Fruit fly (Drosophila melanogaster) whole organism, embryonic: ENCODE data around the gene CG42728.
A peak's percentile ranks its signal among the peaks of the same experiment; 100 is the strongest.

ENCODE experiments used
- Asciz ChIP-seq: fragments of 200-800 bp; sonication (Bioruptor generic); optimal IDR thresholded peaks from 2 replicates; lab custom pipeline; 2017; ENCODE audit warnings: missing biosample characterization, mild to moderate bottlenecking, missing genetic modification characterization, missing genetic modification reagents
- CG10979 ChIP-seq: fragments of 200-800 bp; sonication (Bioruptor generic); optimal IDR thresholded peaks from 2 replicates; lab custom pipeline; 2018; ENCODE audit warnings: missing biosample characterization, mild to moderate bottlenecking, missing genetic modification characterization, moderate library complexity
- CG12071 ChIP-seq: fragments of 200-800 bp; sonication (Bioruptor generic); optimal IDR thresholded peaks from 3 replicates; lab custom pipeline; 2018; ENCODE audit warnings: missing biosample characterization, mild to moderate bottlenecking, missing genetic modification characterization
- CG15011 ChIP-seq: fragments of 200-800 bp; sonication (Bioruptor generic); optimal IDR thresholded peaks from 3 replicates; lab custom pipeline; 2018; ENCODE audit warnings: missing biosample characterization, mild to moderate bottlenecking, missing genetic modification characterization
- CG1603 ChIP-seq: fragments of 200-800 bp; sonication (Bioruptor generic); optimal IDR thresholded peaks from 2 replicates; lab custom pipeline; 2019; ENCODE audit warnings: missing biosample characterization, mild to moderate bottlenecking, missing genetic modification characterization, moderate library complexity
- CG17361 ChIP-seq: fragments of 200-800 bp; sonication (Bioruptor generic); IDR thresholded peaks from 3 replicates; pipeline ENCODE4 v1.3.6; 2022; ENCODE audit warnings: missing biosample characterization, missing genetic modification characterization
- CG18764 ChIP-seq: fragments of 200-800 bp; sonication (Bioruptor generic); optimal IDR thresholded peaks from 3 replicates; lab custom pipeline; 2016; ENCODE audit warnings: missing biosample characterization, missing genetic modification characterization
- CG2712 ChIP-seq: fragments of 200-800 bp; optimal IDR thresholded peaks from 3 replicates; lab custom pipeline; 2019; ENCODE audit warnings: missing biosample characterization, mild to moderate bottlenecking, missing genetic modification characterization, moderate library complexity
- CG34422 ChIP-seq: fragments of 200-800 bp; sonication (Bioruptor generic); IDR thresholded peaks from 3 replicates; pipeline ENCODE4 v1.3.6; 2022; ENCODE audit warnings: missing biosample characterization, missing genetic modification characterization
- CG42726 ChIP-seq: fragments of 200-800 bp; sonication (Bioruptor generic); IDR thresholded peaks from 2 replicates; pipeline ENCODE4 v1.3.6; 2022; ENCODE audit warnings: missing biosample characterization, missing genetic modification characterization; ENCODE audit not compliant: partially characterized antibody
- CG5180 ChIP-seq: fragments of 200-800 bp; sonication (Bioruptor generic); optimal IDR thresholded peaks from 3 replicates; lab custom pipeline; 2017; ENCODE audit warnings: missing biosample characterization, missing genetic modification characterization, mild to moderate bottlenecking, moderate library complexity, missing genetic modification reagents
- CG7987 ChIP-seq: fragments of 200-800 bp; sonication (Bioruptor generic); optimal IDR thresholded peaks from 2 replicates; lab custom pipeline; 2018; ENCODE audit warnings: missing biosample characterization, mild to moderate bottlenecking, missing genetic modification characterization, moderate library complexity
- CG8290 ChIP-seq, 3 experiments: fragments of 200-800 bp; sonication (Bioruptor generic); optimal IDR thresholded peaks; 2 replicates each; lab custom pipeline; 2016 to 2019; ENCODE audit warnings: missing biosample characterization in 3 of 3, missing genetic modification characterization in 3 of 3, mild to moderate bottlenecking in 2 of 3, moderate library complexity in 1 of 3
- CG8388 ChIP-seq: fragments of 200-800 bp; sonication (Bioruptor generic); optimal IDR thresholded peaks from 2 replicates; lab custom pipeline; 2019; ENCODE audit warnings: missing biosample characterization, mild to moderate bottlenecking, missing genetic modification characterization, moderate library complexity
- Eip74EF ChIP-seq, 2 experiments: fragments of 200-800 bp in 1 of 2; fragments of >200 bp in 1 of 2; sonication (Bioruptor generic) in 1 of 2; optimal IDR thresholded peaks; 2 replicates each; lab custom pipeline; 2017 to 2019; ENCODE audit warnings: missing biosample characterization in 2 of 2, missing genetic modification characterization in 2 of 2, mild to moderate bottlenecking in 1 of 2, moderate library complexity in 1 of 2
- Ets97D ChIP-seq: fragments of 200-800 bp; sonication (Bioruptor generic); optimal IDR thresholded peaks from 3 replicates; lab custom pipeline; 2016; ENCODE audit warnings: missing biosample characterization, missing genetic modification characterization
- Fer1 ChIP-seq: fragments of 200-800 bp; sonication (Bioruptor generic); optimal IDR thresholded peaks from 2 replicates; lab custom pipeline; 2017; ENCODE audit warnings: missing biosample characterization, mild to moderate bottlenecking, missing genetic modification characterization
- HHEX ChIP-seq: fragments of 200-800 bp; sonication (Bioruptor generic); optimal IDR thresholded peaks from 3 replicates; lab custom pipeline; 2017; ENCODE audit warnings: missing biosample characterization, mild to moderate bottlenecking, missing genetic modification characterization, missing genetic modification reagents
- HLHmδ ChIP-seq: fragments of 200-800 bp; sonication (Bioruptor generic); optimal IDR thresholded peaks from 2 replicates; lab custom pipeline; 2018; ENCODE audit warnings: missing biosample characterization, mild to moderate bottlenecking, missing genetic modification characterization, moderate library complexity
- Pdp1 ChIP-seq, 2 experiments: fragments of 200-800 bp; sonication (Bioruptor generic); optimal IDR thresholded peaks; 3 replicates each; lab custom pipeline; 2016; ENCODE audit warnings: missing biosample characterization in 2 of 2, missing genetic modification characterization in 2 of 2, mild to moderate bottlenecking in 1 of 2, moderate library complexity in 1 of 2
- Sox100B ChIP-seq: fragments of 200-800 bp; sonication (Bioruptor generic); optimal IDR thresholded peaks from 3 replicates; lab custom pipeline; 2018; ENCODE audit warnings: missing biosample characterization, mild to moderate bottlenecking, missing genetic modification characterization
- Taf1 ChIP-seq: fragments of 200-800 bp; sonication (Bioruptor generic); IDR thresholded peaks from 2 replicates; pipeline ENCODE4 v1.3.6; 2022; ENCODE audit warnings: missing biosample characterization, missing genetic modification characterization
- ase ChIP-seq: fragments of 200-800 bp; sonication (Bioruptor generic); IDR thresholded peaks from 3 replicates; pipeline ENCODE4 v1.3.6; 2022; ENCODE audit warnings: missing biosample characterization, missing genetic modification characterization
- ato ChIP-seq: fragments of 200-800 bp; sonication (Bioruptor generic); IDR thresholded peaks from 2 replicates; pipeline ENCODE4 v1.3.6; 2022; ENCODE audit warnings: missing biosample characterization, missing genetic modification characterization; ENCODE audit not compliant: partially characterized antibody
- az2 ChIP-seq: fragments of 200-800 bp; sonication (Bioruptor generic); optimal IDR thresholded peaks from 3 replicates; lab custom pipeline; 2016; ENCODE audit warnings: missing biosample characterization, missing genetic modification characterization
- bcd ChIP-seq: fragments of 200-800 bp; sonication (Bioruptor generic); optimal IDR thresholded peaks from 2 replicates; lab custom pipeline; 2017; ENCODE audit warnings: missing biosample characterization, mild to moderate bottlenecking, missing genetic modification characterization
- cg ChIP-seq: fragments of 200-800 bp; sonication (Bioruptor generic); optimal IDR thresholded peaks from 3 replicates; lab custom pipeline; 2019; ENCODE audit warnings: missing biosample characterization, mild to moderate bottlenecking, missing genetic modification characterization, moderate library complexity
- crp ChIP-seq, 2 experiments: fragments of 200-800 bp; sonication (Bioruptor generic); optimal IDR thresholded peaks; 2 replicates in 1 of 2; 3 replicates in 1 of 2; lab custom pipeline; 2017; ENCODE audit warnings: missing biosample characterization in 2 of 2, missing genetic modification characterization in 2 of 2, mild to moderate bottlenecking in 1 of 2, moderate library complexity in 1 of 2
- cwo ChIP-seq: fragments of 200-800 bp; sonication (Bioruptor generic); optimal IDR thresholded peaks from 3 replicates; lab custom pipeline; 2017; ENCODE audit warnings: missing biosample characterization, missing genetic modification characterization, mild to moderate bottlenecking, moderate library complexity, missing genetic modification reagents
- da ChIP-seq: fragments of 200-800 bp; sonication (Bioruptor generic); optimal IDR thresholded peaks from 2 replicates; lab custom pipeline; 2016; ENCODE audit warnings: missing biosample characterization, missing genetic modification characterization
- eyg ChIP-seq: fragments of 200-800 bp; sonication (Bioruptor generic); optimal IDR thresholded peaks from 3 replicates; lab custom pipeline; 2016; ENCODE audit warnings: missing biosample characterization, missing genetic modification characterization
- gsb ChIP-seq: fragments of 200-800 bp; sonication (Bioruptor generic); IDR thresholded peaks from 2 replicates; pipeline ENCODE4 v1.3.6; 2022; ENCODE audit warnings: missing biosample characterization, missing genetic modification characterization
- her ChIP-seq: fragments of 200-800 bp; sonication (Bioruptor generic); optimal IDR thresholded peaks from 2 replicates; lab custom pipeline; 2016; ENCODE audit warnings: missing biosample characterization, missing genetic modification characterization
- jumu ChIP-seq: fragments of 200-800 bp; sonication (Bioruptor generic); optimal IDR thresholded peaks from 3 replicates; lab custom pipeline; 2016; ENCODE audit warnings: missing biosample characterization, missing genetic modification characterization
- kay ChIP-seq: fragments of 200-800 bp; sonication (Bioruptor generic); optimal IDR thresholded peaks from 2 replicates; lab custom pipeline; 2016; ENCODE audit warnings: missing biosample characterization, missing genetic modification characterization
- ken ChIP-seq: fragments of 200-800 bp; sonication (Bioruptor generic); IDR thresholded peaks from 3 replicates; pipeline ENCODE4 v1.3.6; 2022; ENCODE audit warnings: missing biosample characterization, missing genetic modification characterization
- knrl ChIP-seq: fragments of 200-800 bp; sonication (Bioruptor generic); IDR thresholded peaks from 3 replicates; pipeline ENCODE4 v1.3.6; 2022; ENCODE audit warnings: missing biosample characterization, missing genetic modification characterization; ENCODE audit not compliant: partially characterized antibody
- nerfin-2 ChIP-seq: fragments of 200-800 bp; sonication (Bioruptor generic); IDR thresholded peaks from 2 replicates; pipeline ENCODE4 v1.3.6; 2022; ENCODE audit warnings: missing biosample characterization, missing genetic modification characterization; ENCODE audit not compliant: partially characterized antibody
- onecut ChIP-seq: fragments of 200-800 bp; sonication (Bioruptor generic); IDR thresholded peaks from 2 replicates; pipeline ENCODE4 v1.3.6; 2022; ENCODE audit warnings: missing biosample characterization, missing genetic modification characterization
- phol ChIP-seq: fragments of 200-800 bp; sonication (Bioruptor generic); optimal IDR thresholded peaks from 3 replicates; lab custom pipeline; 2018; ENCODE audit warnings: missing biosample characterization, mild to moderate bottlenecking, missing genetic modification characterization, moderate library complexity
- ro ChIP-seq: fragments of 200-800 bp; sonication (Bioruptor generic); IDR thresholded peaks from 2 replicates; pipeline ENCODE4 v1.3.6; 2022; ENCODE audit warnings: missing biosample characterization, missing genetic modification characterization
- run ChIP-seq: fragments of 200-800 bp; sonication (Bioruptor generic); optimal IDR thresholded peaks from 3 replicates; lab custom pipeline; 2018; ENCODE audit warnings: missing biosample characterization, mild to moderate bottlenecking, missing genetic modification characterization
- sima ChIP-seq: fragments of 200-800 bp; sonication (Bioruptor generic); optimal IDR thresholded peaks from 2 replicates; lab custom pipeline; 2016; ENCODE audit warnings: missing biosample characterization, missing genetic modification characterization
- so ChIP-seq: fragments of 200-800 bp; sonication (Bioruptor generic); IDR thresholded peaks from 3 replicates; pipeline ENCODE4 v1.3.6; 2022; ENCODE audit warnings: missing biosample characterization, missing genetic modification characterization
- ssp ChIP-seq: fragments of 200-800 bp; sonication (Bioruptor generic); IDR thresholded peaks from 2 replicates; pipeline ENCODE4 v1.3.6; 2022; ENCODE audit warnings: missing biosample characterization, missing genetic modification characterization
- stwl ChIP-seq: fragments of 200-800 bp; sonication (Bioruptor generic); optimal IDR thresholded peaks from 3 replicates; lab custom pipeline; 2018; ENCODE audit warnings: missing biosample characterization, mild to moderate bottlenecking, missing genetic modification characterization, moderate library complexity
- vnd ChIP-seq: fragments of 200-800 bp; sonication (Bioruptor generic); IDR thresholded peaks from 3 replicates; pipeline ENCODE4 v1.3.6; 2022; ENCODE audit warnings: missing biosample characterization, missing genetic modification characterization; ENCODE audit not compliant: partially characterized antibody

The CG42728 gene

dm6 chr3L:15553993-15554644 is 26.1 kb upstream of the CG42728 start, which contains the start of gene AGO2 (continued):
- TF ChIP-seq crp (GFP tag; optimal IDR thresholded peaks at IDR 0.05; lab: Kevin White, UChicago) (peak in 1 of 2 experiments; percentile 26), CG42726 (GFP tag; lab: Robert Waterston, UW) (no peak), knrl (GFP tag; lab: Robert Waterston, UW) (peak; percentile 52; the same call in 2 of the 3 replicates), bcd (GFP tag; lab: Kevin White, UChicago) (no peak), ato (GFP tag; lab: Robert Waterston, UW) (peak; percentile 62), Sox100B (GFP tag; lab: Kevin White, UChicago) (no peak), ro (no peak), HHEX (GFP tag; lab: Kevin White, UChicago) (peak; percentile 21), Fer1 (GFP tag; lab: Kevin White, UChicago) (peak; percentile 13), az2 (no peak), cwo (GFP tag; lab: Kevin White, UChicago) (peak; percentile 19), jumu (no peak), so (GFP tag; lab: Robert Waterston, UW) (no peak), ken (GFP tag; lab: Robert Waterston, UW) (no peak), CG17361 (peak; percentile 32; the same call in 1 of the 3 replicates), run (tag; lab: Kevin White, UChicago) (no peak), eyg (GFP tag; lab: Kevin White, UChicago) (peak; percentile 0), CG1603 (peak; percentile 3), CG12071 (no peak), ase (no peak; the same call in 2 of the 3 replicates), ssp (GFP tag; lab: Robert Waterston, UW) (no peak), onecut (GFP tag; lab: Robert Waterston, UW) (peak; percentile 47), Taf1 (no peak), phol (peak; percentile 90), gsb (GFP tag; lab: Robert Waterston, UW) (no peak), CG10979 (tag; lab: Kevin White, UChicago) (peak; percentile 12), kay (GFP tag; lab: Kevin White, UChicago) (peak; percentile 91), Ets97D (GFP tag; lab: Kevin White, UChicago) (peak; percentile 17), her (GFP tag; lab: Kevin White, UChicago) (peak; percentile 50), CG5180 (peak; percentile 11), Eip74EF (GFP tag; optimal IDR thresholded peaks at IDR 0.05; lab: Kevin White, UChicago) (peak in 1 of 2 experiments; percentile 29), CG8388 (GFP tag; lab: Kevin White, UChicago) (no peak), sima (no peak), Pdp1 (GFP tag; optimal IDR thresholded peaks at IDR 0.05; lab: Kevin White, UChicago) (peak in 1 of 2 experiments; percentile 44), CG8290 (GFP tag; optimal IDR thresholded peaks at IDR 0.05; lab: Kevin White, UChicago) (peak; percentile 2), CG8290 (tag; optimal IDR thresholded peaks at IDR 0.05; lab: Kevin White, UChicago) (no peak), vnd (peak; percentile 62; the same call in 1 of the 3 replicates), da (GFP tag; lab: Kevin White, UChicago) (peak; percentile 62), CG2712 (peak; percentile 6), nerfin-2 (GFP tag; lab: Robert Waterston, UW) (peak; percentile 73; the same call in 1 of the 2 replicates), CG34422 (GFP tag; lab: Robert Waterston, UW) (peak; percentile 76; the same call in 1 of the 3 replicates), cg (GFP tag; lab: Kevin White, UChicago) (peak; percentile 52), CG7987 (no peak), CG18764 (GFP tag; lab: Kevin White, UChicago) (no peak), stwl (peak; percentile 55), HLHmδ (peak; percentile 16), CG15011 (GFP tag; lab: Kevin White, UChicago) (no peak), Asciz (GFP tag; lab: Kevin White, UChicago) (peak; percentile 23)
